Worm (Caenorhabditis elegans): ENCODE data around the gene ncam-1.

ce11 chrX:666125-666524 lies 25.6 kb upstream of the ncam-1 start, which contains the start of gene T19D7.5:
- TF ChIP-seq T22C8.4 (GFP tag; IDR thresholded peaks at IDR 0.05) (no peak), ztf-29 (GFP tag; IDR thresholded peaks at IDR 0.05) (no peak), med-1 (GFP tag; optimal IDR thresholded peaks at IDR 0.05; ENCODE audit: insufficient read depth) (no peak), tab-1 (GFP tag; IDR thresholded peaks at IDR 0.05) (no peak), cog-1 (tag; optimal IDR thresholded peaks at IDR 0.05) (no peak), flt-1 (GFP tag; IDR thresholded peaks at IDR 0.05) (no peak), klf-2 (GFP tag; conservative IDR thresholded peaks at IDR 0.05) (no peak)
